Worm (Caenorhabditis elegans) whole organism, L2 larva: ENCODE data around the gene egl-46.
A peak's percentile ranks its signal among the peaks of the same experiment; 100 is the strongest.

ENCODE experiments used
- C34F6.9 ChIP-seq: fragments of 150-350 bp; optimal IDR thresholded peaks from 2 replicates; lab custom pipeline; 2014; ENCODE audit warnings: missing biosample characterization, missing genetic modification characterization
- ZK546.5 ChIP-seq: sonication (generic microtip); optimal IDR thresholded peaks from 2 replicates; lab custom pipeline; 2017; ENCODE audit warnings: missing biosample characterization, missing genetic modification characterization
- ama-1 ChIP-seq: fragments of 150-350 bp; optimal IDR thresholded peaks from 2 replicates; lab custom pipeline; 2018; ENCODE audit warnings: inconsistent platforms
- blmp-1 ChIP-seq: sonication (generic microtip); optimal IDR thresholded peaks from 2 replicates; lab custom pipeline; 2017; ENCODE audit warnings: missing genetic modification characterization, mild to moderate bottlenecking, missing compliant biosample characterization, antibody characterized with exemption, moderate library complexity; ENCODE audit not compliant: insufficient read depth
- elt-3 ChIP-seq: sonication (generic microtip); optimal IDR thresholded peaks from 2 replicates; lab custom pipeline; 2017; ENCODE audit warnings: missing biosample characterization, missing genetic modification characterization
- fos-1 ChIP-seq: fragments of 150-350 bp; optimal IDR thresholded peaks from 2 replicates; lab custom pipeline; 2014; ENCODE audit warnings: missing biosample characterization, missing genetic modification characterization
- gmeb-1 ChIP-seq: fragments of 150-350 bp; optimal IDR thresholded peaks from 2 replicates; lab custom pipeline; 2014; ENCODE audit warnings: missing biosample characterization, missing genetic modification characterization
- lin-11 ChIP-seq: fragments of 150-350 bp; sonication (generic microtip); optimal IDR thresholded peaks from 2 replicates; lab custom pipeline; 2014; ENCODE audit warnings: missing biosample characterization, missing genetic modification characterization, inconsistent platforms, mixed read lengths
- lsy-2 ChIP-seq, 2 experiments: fragments of 150-350 bp in 1 of 2; sonication (generic microtip) in 1 of 2; optimal IDR thresholded peaks; 2 replicates each; lab custom pipeline; 2014 to 2017; ENCODE audit warnings: missing biosample characterization in 2 of 2, missing genetic modification characterization in 2 of 2
- mbf-1 ChIP-seq: sonication (generic microtip); optimal IDR thresholded peaks from 2 replicates; lab custom pipeline; 2017; ENCODE audit warnings: missing biosample characterization, missing genetic modification characterization
- mdl-1 ChIP-seq, 2 experiments: fragments of 150-350 bp in 1 of 2; sonication (generic microtip) in 1 of 2; optimal IDR thresholded peaks; 2 replicates each; lab custom pipeline; 2017; ENCODE audit warnings: missing biosample characterization in 2 of 2, missing genetic modification characterization in 2 of 2
- nhr-11 ChIP-seq: fragments of 150-350 bp; optimal IDR thresholded peaks from 2 replicates; lab custom pipeline; 2014; ENCODE audit warnings: missing biosample characterization, missing genetic modification characterization
- nhr-12 ChIP-seq: fragments of 150-350 bp; optimal IDR thresholded peaks from 2 replicates; lab custom pipeline; 2014; ENCODE audit warnings: missing biosample characterization, missing genetic modification characterization
- nhr-129 ChIP-seq: fragments of 150-350 bp; optimal IDR thresholded peaks from 2 replicates; lab custom pipeline; 2014; ENCODE audit warnings: missing biosample characterization, missing genetic modification characterization
- nhr-21 ChIP-seq: fragments of 150-350 bp; optimal IDR thresholded peaks from 2 replicates; lab custom pipeline; 2014; ENCODE audit warnings: missing biosample characterization, missing genetic modification characterization
- nhr-237 ChIP-seq: fragments of 150-350 bp; optimal IDR thresholded peaks from 2 replicates; lab custom pipeline; 2014; ENCODE audit warnings: missing biosample characterization, missing genetic modification characterization
- nhr-6 ChIP-seq: fragments of 150-350 bp; optimal IDR thresholded peaks from 2 replicates; lab custom pipeline; 2014; ENCODE audit warnings: missing biosample characterization, missing genetic modification characterization
- skn-1 ChIP-seq: sonication (generic microtip); optimal IDR thresholded peaks from 2 replicates; lab custom pipeline; 2017; ENCODE audit warnings: missing biosample characterization, missing genetic modification characterization
- sma-3 ChIP-seq: sonication (generic microtip); optimal IDR thresholded peaks from 2 replicates; lab custom pipeline; 2016; ENCODE audit warnings: missing genetic modification reagents, missing genetic modification characterization, missing compliant biosample characterization
- snpc-4 ChIP-seq: fragments of 150-350 bp; optimal IDR thresholded peaks from 2 replicates; lab custom pipeline; 2014; ENCODE audit warnings: missing biosample characterization, missing genetic modification characterization
- ztf-11 ChIP-seq: sonication (generic microtip); optimal IDR thresholded peaks from 2 replicates; lab custom pipeline; 2017; ENCODE audit warnings: missing biosample characterization, missing genetic modification characterization

egl-46 gene

ce11 chrV:6631866-6632265 lies 49.5 kb downstream of the egl-46 start:
- TF ChIP-seq nhr-12 (tag; lab: Kevin White, UChicago) (no peak), nhr-11 (tag; lab: Kevin White, UChicago) (no peak), blmp-1 (tag; lab: Kevin White, UChicago) (no peak), ZK546.5 (no peak), nhr-6 (no peak), gmeb-1 (tag; lab: Kevin White, UChicago) (no peak), snpc-4 (tag; lab: Kevin White, UChicago) (no peak)
- TF ChIP-seq, all 48 proteins: peak for 0

ce11 chrV:6630769-6631168 lies 50.6 kb downstream of the egl-46 start:
- TF ChIP-seq ztf-11 (tag; lab: Kevin White, UChicago) = no peak
- TF ChIP-seq mdl-1 (tag; optimal IDR thresholded peaks at IDR 0.05; lab: Kevin White, UChicago) = no peak
- no peak for TF ChIP-seq skn-1 (tag; lab: Kevin White, UChicago)
- TF ChIP-seq nhr-129 (tag; lab: Kevin White, UChicago) = no peak
- TF ChIP-seq elt-3 (tag; lab: Kevin White, UChicago) = no peak
- no peak for TF ChIP-seq sma-3 (GFP tag; lab: Kevin White, UChicago)
- peak in 1 of 2 experiments; percentile 46 for TF ChIP-seq lsy-2 (tag; optimal IDR thresholded peaks at IDR 0.05; lab: Kevin White, UChicago)
- TF ChIP-seq snpc-4 (tag; lab: Kevin White, UChicago) = no peak
- TF ChIP-seq nhr-11 (tag; lab: Kevin White, UChicago) = no peak
- no peak for TF ChIP-seq mbf-1 (tag; lab: Kevin White, UChicago)
- TF ChIP-seq nhr-237 (tag; lab: Kevin White, UChicago) = no peak
- no peak for TF ChIP-seq fos-1
- TF ChIP-seq lin-11 (tag; lab: Kevin White, UChicago) = no peak
- TF ChIP-seq nhr-6 = no peak
- TF ChIP-seq C34F6.9 (tag; lab: Kevin White, UChicago) = peak; percentile 44
- TF ChIP-seq ama-1 (lab: Kevin White, UChicago) = no peak
- TF ChIP-seq nhr-21 = peak; percentile 61
- TF ChIP-seq, all 48 proteins: peak for 3
